Fruit fly (Drosophila melanogaster): ENCODE data around the gene Mon1.
A peak's percentile ranks its signal among the peaks of the same experiment; 100 is the strongest.

dm6 chr2L:4807953-4808604, 42.4 kb upstream of the Mon1 start:
- no peak for TF ChIP-seq CG12768 (GFP tag; optimal IDR thresholded peaks at IDR 0.05)
- no peak for TF ChIP-seq ovo (GFP tag; optimal IDR thresholded peaks at IDR 0.05)
- TF ChIP-seq Mnt (GFP tag; optimal IDR thresholded peaks at IDR 0.05), result no peak
- TF ChIP-seq kay (GFP tag; ENCODE audit: borderline replicate concordance), result peak; percentile 58
- no peak for TF ChIP-seq CG33017 (tag; optimal IDR thresholded peaks at IDR 0.05)
- TF ChIP-seq bab1 (GFP tag; optimal IDR thresholded peaks at IDR 0.05), result no peak
- no peak for TF ChIP-seq Clk (GFP tag; optimal IDR thresholded peaks at IDR 0.05)
- TF ChIP-seq cnc (optimal IDR thresholded peaks at IDR 0.05), result no peak
- no peak for TF ChIP-seq tj (GFP tag; optimal IDR thresholded peaks at IDR 0.05)
- TF ChIP-seq CG5204 (GFP tag; optimal IDR thresholded peaks at IDR 0.05), result no peak
- TF ChIP-seq cic (GFP tag; optimal IDR thresholded peaks at IDR 0.05), result no peak
- no peak for TF ChIP-seq pad (GFP tag; optimal IDR thresholded peaks at IDR 0.05)
- TF ChIP-seq CG7101 (tag; optimal IDR thresholded peaks at IDR 0.05), result no peak

Data from whole organism, adult.